Worm (Caenorhabditis elegans): ENCODE data around the gene F09C12.8.
"Not testable (repeated sequence)": the region's sequence is repeated elsewhere in the genome, so short reads cannot be mapped to it uniquely, and the experiment has no call there.

Gene F09C12.8

ce11 chrII:5105020-5105419 lies 7.2 kb upstream of the F09C12.8 start (continued):
- TF ChIP-seq pha-4 (GFP tag; IDR thresholded peaks at IDR 0.05) (no peak; the same call in 1 of the 2 replicates), pha-4 (tag; optimal IDR thresholded peaks at IDR 0.05) (no peak), nhr-6 (tag; optimal IDR thresholded peaks at IDR 0.05) (peak; percentile 62), egl-27 (tag; optimal IDR thresholded peaks at IDR 0.05) (no peak), Y5F2A.4 (GFP tag; optimal IDR thresholded peaks at IDR 0.05) (peak; percentile 75), fkh-10 (GFP tag; optimal IDR thresholded peaks at IDR 0.05) (peak; percentile 0), lin-39 (tag; optimal IDR thresholded peaks at IDR 0.05) (no peak), hif-1 (tag; optimal IDR thresholded peaks at IDR 0.05) (peak in 1 of 2 experiments; percentile 25), ctbp-1 (GFP tag; IDR thresholded peaks at IDR 0.05) (peak; percentile 89), lin-29 (GFP tag; IDR thresholded peaks at IDR 0.05) (peak; percentile 65), mxl-2 (GFP tag; conservative IDR thresholded peaks at IDR 0.05) (peak; percentile 67; the same call in 1 of the 2 replicates), rbr-2 (tag; optimal IDR thresholded peaks at IDR 0.05) (peak; percentile 71), dpl-1 (GFP tag; optimal IDR thresholded peaks at IDR 0.05) (peak; percentile 39), mep-1 (tag; optimal IDR thresholded peaks at IDR 0.05) (peak; percentile 72), unc-130 (GFP tag; optimal IDR thresholded peaks at IDR 0.05) (peak; percentile 80), lir-3 (tag; optimal IDR thresholded peaks at IDR 0.05) (peak; percentile 78), madf-5 (GFP tag; IDR thresholded peaks at IDR 0.05) (peak; percentile 83 to 84; a peak in 3 of 4 replicates), pqm-1 (tag; optimal IDR thresholded peaks at IDR 0.05) (no peak), duxl-1 (tag; optimal IDR thresholded peaks at IDR 0.05; ENCODE audit: poor library complexity) (peak; percentile 85), T26A8.4 (GFP tag; IDR thresholded peaks at IDR 0.05) (no peak; the same call in 1 of the 2 replicates), F49E8.2 (tag; optimal IDR thresholded peaks at IDR 0.05; ENCODE audit: borderline replicate concordance) (peak; percentile 63)

- TF ChIP-seq dmd-9 (GFP tag; IDR thresholded peaks at IDR 0.05) (no peak), unc-130 (GFP tag; optimal IDR thresholded peaks at IDR 0.05) (no peak), ama-1 (optimal IDR thresholded peaks at IDR 0.05) (no peak), daf-16 (GFP tag; optimal IDR thresholded peaks at IDR 0.05) (no peak), daf-16 (tag; optimal IDR thresholded peaks at IDR 0.05) (peak; percentile 58), nhr-28 (tag; optimal IDR thresholded peaks at IDR 0.05) (peak; percentile 53)
Observed at ce11 chrII:5109693-5110092, 2.5 kb upstream of the F09C12.8 start, which contains the start of gene F09C12.2. Gene F09C12.2 (plus strand): TSS chrII:5110012.

ce11 chrII:5115235-5115634 lies 3.1 kb downstream of the F09C12.8 start, which contains the start of gene msp-74:
Gene msp-74 (minus strand): TSS chrII:5115335.
- not testable (repeated sequence) for TF ChIP-seq jun-1 (tag; optimal IDR thresholded peaks at IDR 0.05); egl-43 (GFP tag; IDR thresholded peaks at IDR 0.05); nhr-76 (tag; optimal IDR thresholded peaks at IDR 0.05)

ce11 chrII:5115733-5116132 lies 3.6 kb downstream of the F09C12.8 start, which contains the start of gene srsy-1:
Gene srsy-1 (plus strand): TSS chrII:5116033.
- no peak for TF ChIP-seq D1046.2 (GFP tag; IDR thresholded peaks at IDR 0.05)
- TF ChIP-seq nhr-237 (tag; optimal IDR thresholded peaks at IDR 0.05), result no peak
- TF ChIP-seq ceh-20 (GFP tag; IDR thresholded peaks at IDR 0.05), result no peak
- no peak for TF ChIP-seq fos-1 (tag; optimal IDR thresholded peaks at IDR 0.05)
- no peak for TF ChIP-seq mxl-2 (GFP tag; conservative IDR thresholded peaks at IDR 0.05)
- no peak for TF ChIP-seq lin-13 (GFP tag; optimal IDR thresholded peaks at IDR 0.05)
- no peak for TF ChIP-seq dmd-9 (GFP tag; IDR thresholded peaks at IDR 0.05)
- no peak for TF ChIP-seq lin-38 (GFP tag; IDR thresholded peaks at IDR 0.05)
- TF ChIP-seq ZK337.2 (GFP tag; IDR thresholded peaks at IDR 0.05), result no peak
- TF ChIP-seq mdl-1 (tag; optimal IDR thresholded peaks at IDR 0.05), result no peak
- TF ChIP-seq F26F4.8 (GFP tag; conservative IDR thresholded peaks at IDR 0.05), result no peak
- no peak for TF ChIP-seq mep-1 (tag; optimal IDR thresholded peaks at IDR 0.05)
- no peak for TF ChIP-seq spr-3 (GFP tag; optimal IDR thresholded peaks at IDR 0.05)
- TF ChIP-seq lin-39 (tag; optimal IDR thresholded peaks at IDR 0.05), result no peak
- no peak for TF ChIP-seq Y5F2A.4 (GFP tag; optimal IDR thresholded peaks at IDR 0.05)
- TF ChIP-seq nhr-42 (GFP tag; IDR thresholded peaks at IDR 0.05), result no peak
- no peak for TF ChIP-seq nhr-6 (tag; optimal IDR thresholded peaks at IDR 0.05)
- TF ChIP-seq ztf-7 (tag; optimal IDR thresholded peaks at IDR 0.05), result no peak

All from whole organism, L4 larva.